Worm (Caenorhabditis elegans): ENCODE data around the gene F36F12.2.

DNA sequence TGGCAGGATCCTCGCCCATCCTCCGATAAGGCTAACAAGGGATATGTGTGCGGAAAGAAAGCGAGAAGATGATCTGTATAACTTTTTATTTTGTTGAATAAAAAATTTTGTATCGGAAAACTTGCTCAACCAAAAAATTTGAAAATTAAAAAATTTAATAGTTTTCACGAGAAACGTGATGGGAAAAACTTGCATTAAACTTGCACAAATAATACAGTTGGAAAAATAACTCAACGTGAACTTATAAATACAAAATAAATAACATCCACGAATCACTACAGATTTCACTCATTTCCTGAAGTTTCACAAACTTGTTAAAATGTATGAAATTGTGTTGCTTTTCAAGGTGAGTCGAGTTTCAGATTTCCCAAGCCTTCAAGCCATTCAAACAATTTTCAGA is 3.9 kb upstream of the F36F12.2 start, which contains the start of gene F36F12.7:
- TF ChIP-seq dox-1 (GFP tag; IDR thresholded peaks at IDR 0.05) (no peak), tbp1 (GFP tag; optimal IDR thresholded peaks at IDR 0.05) (no peak), sdz-38 (tag; optimal IDR thresholded peaks at IDR 0.05) (no peak), F39B2.1 (GFP tag; IDR thresholded peaks at IDR 0.05) (no peak), F23B12.7 (tag; optimal IDR thresholded peaks at IDR 0.05; ENCODE audit: insufficient read depth) (no peak), Y79H2A.3 (GFP tag; conservative IDR thresholded peaks at IDR 0.05) (no peak), ztf-3 (GFP tag; optimal IDR thresholded peaks at IDR 0.05) (no peak), F57A8.1 (GFP tag; optimal IDR thresholded peaks at IDR 0.05) (no peak)
